Worm (Caenorhabditis elegans) whole organism, L4 larva: ENCODE measurements around the gene mdt-26.
"Not testable (repeated sequence)": the region's sequence is repeated elsewhere in the genome, so short reads cannot be mapped to it uniquely, and the experiment has no call there.

Experiments
- D1046.2 ChIP-seq: fragments of 200-800 bp; sonication (Bioruptor generic); IDR thresholded peaks from 2 replicates; pipeline ENCODE4 v1.3.6; 2022; ENCODE audit warnings: missing genetic modification characterization, missing compliant biosample characterization
- T20F7.1 ChIP-seq: fragments of 200-800 bp; sonication (Bioruptor generic); optimal IDR thresholded peaks from 2 replicates; lab custom pipeline; 2018; ENCODE audit warnings: mild to moderate bottlenecking, missing genetic modification characterization, missing compliant biosample characterization
- aha-1 ChIP-seq: fragments of 150-350 bp; peaks from one replicate; lab custom pipeline; 2014; ENCODE audit warnings: missing biosample characterization, missing genetic modification characterization
- ama-1 ChIP-seq: fragments of 150-350 bp; optimal IDR thresholded peaks from 2 replicates; lab custom pipeline; 2014; ENCODE audit warnings: inconsistent platforms, mixed read lengths
- cey-2 ChIP-seq: sonication (generic microtip); optimal IDR thresholded peaks from 3 replicates; lab custom pipeline; 2017; ENCODE audit warnings: missing genetic modification characterization, mild to moderate bottlenecking, missing compliant biosample characterization, antibody characterized with exemption, borderline replicate concordance; ENCODE audit not compliant: insufficient read depth
- daf-16 ChIP-seq, 3 experiments: sonication (generic microtip); optimal IDR thresholded peaks; 2 replicates each; lab custom pipeline; 2016 to 2017; ENCODE audit warnings: missing genetic modification characterization in 3 of 3, missing genetic modification reagents in 3 of 3, mild to moderate bottlenecking in 2 of 3, missing compliant biosample characterization in 2 of 3, missing biosample characterization in 1 of 3, moderate library complexity in 1 of 3
- dmd-6 ChIP-seq: fragments of 200-800 bp; sonication (Bioruptor generic); IDR thresholded peaks from 2 replicates; pipeline ENCODE4 v1.3.6; 2022; ENCODE audit warnings: missing genetic modification reagents, missing genetic modification characterization, missing compliant biosample characterization
- dpl-1 ChIP-seq: fragments of 150-350 bp; optimal IDR thresholded peaks from 2 replicates; lab custom pipeline; 2014; ENCODE audit warnings: missing biosample characterization, missing genetic modification reagents, missing genetic modification characterization
- duxl-1 ChIP-seq: sonication (generic microtip); optimal IDR thresholded peaks from 2 replicates; lab custom pipeline; 2016; ENCODE audit warnings: mild to moderate bottlenecking, missing genetic modification characterization, moderate library complexity, missing compliant biosample characterization; ENCODE audit not compliant: poor library complexity
- dve-1 ChIP-seq: sonication (generic microtip); optimal IDR thresholded peaks from 2 replicates; lab custom pipeline; 2017; ENCODE audit warnings: antibody characterized with exemption, mild to moderate bottlenecking, missing genetic modification characterization, missing compliant biosample characterization; ENCODE audit not compliant: insufficient read depth
- egl-43 ChIP-seq: fragments of 200-800 bp; sonication (Bioruptor generic); IDR thresholded peaks from 2 replicates; pipeline ENCODE4 v1.3.6; 2022; ENCODE audit warnings: missing genetic modification reagents, missing genetic modification characterization, missing compliant biosample characterization
- fos-1 ChIP-seq: fragments of 150-350 bp; optimal IDR thresholded peaks from 2 replicates; lab custom pipeline; 2014; ENCODE audit warnings: missing biosample characterization, missing genetic modification characterization
- gei-8 ChIP-seq: fragments of 200-800 bp; sonication (Bioruptor generic); optimal IDR thresholded peaks from 2 replicates; lab custom pipeline; 2018; ENCODE audit warnings: mild to moderate bottlenecking, missing genetic modification characterization, missing compliant biosample characterization
- hlh-30 ChIP-seq: sonication (generic microtip); optimal IDR thresholded peaks from 2 replicates; lab custom pipeline; 2017; ENCODE audit warnings: antibody characterized with exemption, mild to moderate bottlenecking, missing genetic modification characterization, missing compliant biosample characterization; ENCODE audit not compliant: insufficient read depth
- lin-1 ChIP-seq: fragments of 200-800 bp; sonication (Bioruptor generic); IDR thresholded peaks from 2 replicates; pipeline ENCODE4 v1.3.6; 2022; ENCODE audit warnings: missing genetic modification reagents, missing genetic modification characterization, missing compliant biosample characterization
- lin-15B ChIP-seq: fragments of 150-350 bp; sonication (generic microtip); optimal IDR thresholded peaks from 3 replicates; lab custom pipeline; 2014; ENCODE audit warnings: missing biosample characterization, missing genetic modification characterization
- lin-38 ChIP-seq: fragments of 200-800 bp; sonication (Bioruptor generic); IDR thresholded peaks from 2 replicates; pipeline ENCODE4 v1.3.6; 2022; ENCODE audit warnings: missing genetic modification reagents, missing genetic modification characterization, missing compliant biosample characterization
- lsy-2 ChIP-seq, 2 experiments: fragments of 150-350 bp in 1 of 2; sonication (generic microtip) in 1 of 2; optimal IDR thresholded peaks; 2 replicates each; lab custom pipeline; 2014 to 2017; ENCODE audit warnings: missing biosample characterization in 2 of 2, missing genetic modification characterization in 2 of 2
- madf-5 ChIP-seq, 2 experiments: fragments of 200-800 bp; sonication (Bioruptor generic); IDR thresholded peaks; 2 replicates each; pipeline ENCODE4 v1.3.6; 2022; ENCODE audit warnings: missing compliant biosample characterization in 2 of 2, missing genetic modification characterization in 2 of 2
- mep-1 ChIP-seq: fragments of 150-350 bp; sonication (generic microtip); optimal IDR thresholded peaks from 3 replicates; lab custom pipeline; 2014; ENCODE audit warnings: missing biosample characterization, missing genetic modification characterization
- nhr-11 ChIP-seq: fragments of 150-350 bp; optimal IDR thresholded peaks from 2 replicates; lab custom pipeline; 2014; ENCODE audit warnings: missing biosample characterization, missing genetic modification characterization
- nhr-28 ChIP-seq: fragments of 150-350 bp; optimal IDR thresholded peaks from 2 replicates; lab custom pipeline; 2014; ENCODE audit warnings: missing biosample characterization, missing genetic modification characterization
- nhr-42 ChIP-seq: fragments of 200-800 bp; sonication (Bioruptor generic); IDR thresholded peaks from 2 replicates; pipeline ENCODE4 v1.3.6; 2022; ENCODE audit warnings: missing genetic modification characterization, missing compliant biosample characterization
- nhr-48 ChIP-seq: sonication (generic microtip); optimal IDR thresholded peaks from 2 replicates; lab custom pipeline; 2016; ENCODE audit warnings: mild to moderate bottlenecking, missing genetic modification characterization, missing compliant biosample characterization
- nhr-6 ChIP-seq: fragments of 150-350 bp; optimal IDR thresholded peaks from 2 replicates; lab custom pipeline; 2014; ENCODE audit warnings: missing biosample characterization, missing genetic modification characterization
- php-3 ChIP-seq: fragments of 200-800 bp; sonication (Bioruptor generic); IDR thresholded peaks from 2 replicates; pipeline ENCODE4 v1.3.6; 2022; ENCODE audit warnings: missing genetic modification reagents, missing genetic modification characterization, missing compliant biosample characterization
- saeg-2 ChIP-seq: fragments of 200-800 bp; sonication (Bioruptor generic); IDR thresholded peaks from 2 replicates; pipeline ENCODE4 v1.3.6; 2022; ENCODE audit warnings: missing genetic modification reagents, missing genetic modification characterization, missing compliant biosample characterization
- skn-1 ChIP-seq: fragments of 150-350 bp; optimal IDR thresholded peaks from 2 replicates; lab custom pipeline; 2014; ENCODE audit warnings: missing biosample characterization, missing genetic modification characterization
- spr-1 ChIP-seq: sonication (generic microtip); optimal IDR thresholded peaks from 2 replicates; lab custom pipeline; 2016; ENCODE audit warnings: mild to moderate bottlenecking, missing genetic modification characterization, missing compliant biosample characterization
- tra-1 ChIP-seq: fragments of 200-800 bp; sonication (Bioruptor generic); IDR thresholded peaks from 2 replicates; pipeline ENCODE4 v1.3.6; 2022; ENCODE audit warnings: missing genetic modification reagents, missing genetic modification characterization, missing compliant biosample characterization
- unc-62 ChIP-seq, 3 experiments: fragments of 150-350 bp in 1 of 3; sonication (generic microtip); optimal IDR thresholded peaks in 2 of 3; peaks in 1 of 3; 1 replicate in 1 of 3; 2 replicates in 2 of 3; lab custom pipeline; 2014 to 2017; ENCODE audit warnings: missing biosample characterization in 3 of 3, missing genetic modification characterization in 3 of 3, missing genetic modification reagents in 3 of 3, missing genotype in 1 of 3
- zfp-2 ChIP-seq: sonication (generic microtip); optimal IDR thresholded peaks from 2 replicates; lab custom pipeline; 2016; ENCODE audit warnings: mild to moderate bottlenecking, missing genetic modification characterization, missing compliant biosample characterization
- ztf-7 ChIP-seq: fragments of 150-350 bp; optimal IDR thresholded peaks from 2 replicates; lab custom pipeline; 2014; ENCODE audit warnings: missing biosample characterization, missing genetic modification characterization

Gene mdt-26

DNA sequence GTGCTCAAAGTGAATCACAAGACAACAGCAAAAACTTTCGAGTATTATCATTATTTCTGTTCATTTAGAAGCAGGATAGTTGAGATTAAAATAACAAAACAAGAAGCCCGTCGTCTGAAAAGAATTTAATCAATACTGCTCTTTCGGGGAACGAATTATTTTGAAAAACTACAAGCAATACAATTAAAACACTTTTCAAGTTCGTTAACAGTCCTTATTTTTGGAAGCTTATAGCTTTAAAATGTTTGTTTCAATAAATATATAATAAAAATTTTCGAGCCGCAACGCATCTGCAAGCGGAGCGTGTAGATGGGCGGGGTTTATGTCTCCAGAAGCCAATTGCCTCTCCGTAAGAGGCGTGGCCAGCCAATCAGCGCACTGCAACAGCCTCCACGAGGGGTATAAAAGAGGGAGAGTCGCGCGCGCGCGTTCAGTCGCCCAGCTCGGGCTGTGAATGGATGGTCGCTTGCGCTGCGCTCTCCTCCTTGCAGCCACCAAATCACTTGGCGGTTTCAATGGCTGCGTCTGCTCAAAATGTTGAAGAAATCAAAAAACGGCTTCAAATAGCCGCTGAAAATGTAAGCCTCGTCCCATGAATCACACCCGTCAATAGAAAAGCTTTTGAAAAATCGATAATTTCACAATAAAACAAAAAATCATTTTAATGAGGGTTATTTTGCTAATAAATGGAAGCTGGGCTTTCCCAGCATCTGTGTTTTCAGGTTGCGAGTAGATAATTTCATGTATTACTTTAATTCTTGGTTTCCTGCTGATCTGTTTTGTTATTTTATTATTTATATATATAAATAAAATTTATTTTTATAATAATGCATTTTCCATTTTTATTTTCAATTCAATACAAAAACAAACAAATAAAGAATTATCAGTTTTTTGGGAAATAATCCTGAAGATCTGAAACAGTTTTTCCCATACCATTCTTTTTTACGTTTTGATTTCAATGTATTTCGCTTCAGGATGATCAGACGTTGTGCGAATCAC is at the start of gene mdt-26, which contains the start of gene ift-43 (continued):
- TF ChIP-seq madf-5 (GFP tag; IDR thresholded peaks at IDR 0.05; lab: Robert Waterston, UW), result 0 out of 4 replicates have a peak, but pooled peaks of 1 of the 2 experiments have one; percentile 30
- TF ChIP-seq fos-1 (tag; lab: Kevin White, UChicago), result no peak
- TF ChIP-seq lin-38 (GFP tag; lab: Robert Waterston, UW), result peak; percentile 66
- peak; percentile 50; the same call in 1 of the 2 replicates for TF ChIP-seq php-3 (GFP tag; lab: Robert Waterston, UW)
- TF ChIP-seq tra-1 (GFP tag; lab: Robert Waterston, UW), result peak; percentile 46; the same call in 1 of the 2 replicates
- peak; percentile 35 for TF ChIP-seq nhr-48 (tag; lab: Kevin White, UChicago)

DNA sequence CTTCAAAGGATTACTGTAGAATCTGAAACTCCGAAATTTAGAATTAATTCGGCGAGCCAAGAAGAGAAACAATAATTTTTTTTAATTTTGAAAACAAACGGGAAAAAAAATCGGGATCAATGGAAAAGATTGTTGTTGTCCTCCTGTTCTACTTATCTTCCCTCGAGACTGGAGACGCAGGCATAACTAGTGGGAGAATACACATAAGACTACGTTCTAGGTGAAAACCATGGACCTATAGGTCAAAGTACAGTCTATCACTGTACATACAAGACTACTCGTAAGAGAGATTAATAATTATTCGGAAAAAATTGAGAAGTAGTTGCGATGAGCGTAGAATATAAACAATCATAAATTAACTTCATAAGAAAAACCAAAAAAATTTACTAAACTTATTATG is 41.7 kb upstream of the mdt-26 start, which contains the start of gene dhs-6:
Gene dhs-6 (minus strand): TSS at position 22 of the 400 bp plus-strand sequence.
- TF ChIP-seq egl-43 (GFP tag; lab: Robert Waterston, UW) (no peak), aha-1 (peak; percentile 37), ama-1 (lab: Kevin White, UChicago) (peak; percentile 5), spr-1 (tag; lab: Kevin White, UChicago) (peak; percentile 17), dpl-1 (no peak), cey-2 (no peak), dve-1 (peak; percentile 47), fos-1 (tag; lab: Kevin White, UChicago) (no peak), ztf-7 (tag; lab: Kevin White, UChicago) (no peak), nhr-28 (tag; lab: Kevin White, UChicago) (peak; percentile 41), hlh-30 (tag; lab: Kevin White, UChicago) (peak; percentile 15), nhr-6 (tag; lab: Kevin White, UChicago) (peak; percentile 28), zfp-2 (tag; lab: Kevin White, UChicago) (no peak), lin-1 (no peak), nhr-11 (tag; lab: Kevin White, UChicago) (no peak), nhr-42 (GFP tag; lab: Robert Waterston, UW) (no peak), duxl-1 (tag; lab: Kevin White, UChicago) (peak; percentile 50), unc-62 (GFP tag; optimal IDR thresholded peaks at IDR 0.05 in 1 of 2; lab: Kevin White, UChicago) (no peak), unc-62 (tag; optimal IDR thresholded peaks at IDR 0.05; lab: Kevin White, UChicago) (no peak), gei-8 (GFP tag; lab: Kevin White, UChicago) (no peak), T20F7.1 (GFP tag; lab: Kevin White, UChicago) (peak; percentile 54), skn-1 (tag; lab: Kevin White, UChicago) (no peak), lsy-2 (tag; optimal IDR thresholded peaks at IDR 0.05; lab: Kevin White, UChicago) (peak in 1 of 2 experiments; percentile 6), dmd-6 (GFP tag; lab: Robert Waterston, UW) (no peak), D1046.2 (GFP tag; lab: Robert Waterston, UW) (no peak), daf-16 (GFP tag; optimal IDR thresholded peaks at IDR 0.05; lab: Kevin White, UChicago) (no peak), daf-16 (tag; optimal IDR thresholded peaks at IDR 0.05; lab: Kevin White, UChicago) (peak; percentile 65), lin-15B (tag; lab: Kevin White, UChicago) (no peak), mep-1 (tag; lab: Kevin White, UChicago) (peak; percentile 49)

DNA sequence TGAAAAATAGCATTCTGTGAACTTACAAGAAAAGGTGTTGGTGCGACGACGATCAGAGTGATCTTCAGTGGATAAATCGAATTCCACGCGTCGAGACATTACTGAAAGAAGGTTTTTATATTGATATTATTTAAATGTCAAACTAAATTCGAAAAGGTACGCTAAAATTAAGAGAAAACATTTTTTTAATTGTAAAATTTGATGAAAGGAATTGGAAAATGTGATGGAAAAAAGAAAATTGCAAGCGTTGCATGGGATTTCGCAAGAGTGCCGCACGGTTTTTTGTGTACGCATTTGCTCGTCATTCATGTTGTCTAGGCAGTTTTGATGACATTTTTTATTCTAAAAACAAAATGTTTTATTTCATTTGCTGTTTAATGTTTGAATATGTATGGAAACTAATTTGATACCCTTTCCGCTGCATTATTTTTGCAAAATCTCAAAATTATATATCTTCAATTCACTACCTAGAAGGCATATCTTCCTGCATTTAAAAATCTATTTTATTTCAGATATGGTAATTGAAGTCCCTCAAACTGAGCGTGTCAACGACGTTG is 38.5 kb upstream of the mdt-26 start, which contains the start of the genes eif-3.L and npl-4.2:
Gene eif-3.L (minus strand): TSS at position 101 of the 557 bp plus-strand sequence.
Gene npl-4.2 (plus strand): TSS at position 507 of the 557 bp plus-strand sequence.
- TF ChIP-seq lsy-2 (tag; optimal IDR thresholded peaks at IDR 0.05; lab: Kevin White, UChicago); dve-1; saeg-2 (GFP tag; lab: Robert Waterston, UW): not testable (repeated sequence)
